Worm (Caenorhabditis elegans) whole organism, late embryonic: ENCODE data around the gene nhr-184.

Experiments
- ama-1 ChIP-seq: fragments of 150-350 bp; optimal IDR thresholded peaks from 2 replicates; lab custom pipeline; 2014
- dmd-4 ChIP-seq: sonication (generic microtip); optimal IDR thresholded peaks from 2 replicates; lab custom pipeline; 2016; ENCODE audit warnings: borderline replicate concordance, missing genetic modification characterization, missing compliant biosample characterization
- elt-2 ChIP-seq: sonication (generic microtip); optimal IDR thresholded peaks from 2 replicates; lab custom pipeline; 2016; ENCODE audit warnings: missing genetic modification reagents, missing genetic modification characterization, missing compliant biosample characterization
- ets-4 ChIP-seq: sonication (generic microtip); optimal IDR thresholded peaks from 2 replicates; lab custom pipeline; 2016; ENCODE audit warnings: missing genetic modification characterization, missing compliant biosample characterization
- nhr-11 ChIP-seq: fragments of 150-350 bp; optimal IDR thresholded peaks from 2 replicates; lab custom pipeline; 2014; ENCODE audit warnings: missing biosample characterization, missing genetic modification characterization
- pat-9 ChIP-seq: fragments of 200-800 bp; sonication (Bioruptor generic); optimal IDR thresholded peaks from 2 replicates; lab custom pipeline; 2018; ENCODE audit warnings: mild to moderate bottlenecking, missing genetic modification characterization, moderate library complexity, missing compliant biosample characterization
- unc-55 ChIP-seq: sonication (generic microtip); optimal IDR thresholded peaks from 2 replicates; lab custom pipeline; 2017; ENCODE audit warnings: missing biosample characterization, missing genetic modification reagents, missing genetic modification characterization

DNA sequence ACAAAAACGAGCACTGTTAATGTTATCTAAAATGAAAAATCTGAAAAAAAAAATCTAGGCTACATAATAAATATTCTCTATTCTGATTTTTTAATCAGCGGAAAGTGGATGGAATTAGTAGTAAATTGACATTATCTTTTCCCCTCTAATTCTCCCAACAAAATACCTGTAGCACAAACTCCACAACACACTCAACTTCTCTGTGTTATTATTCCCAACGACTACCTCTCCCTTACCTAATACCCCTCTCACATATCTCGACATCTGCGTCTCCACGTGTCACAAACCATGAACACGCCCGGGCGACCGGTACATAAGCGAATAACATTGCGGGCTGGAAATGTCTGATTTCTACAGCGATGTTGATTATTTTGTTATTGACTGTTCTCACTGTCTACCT, 31.1 kb downstream of the nhr-184 start, which contains the start of gene cyp-33C2:
- TF ChIP-seq ets-4 (tag; lab: Kevin White, UChicago): no peak
- TF ChIP-seq elt-2: no peak
- no peak for TF ChIP-seq pat-9
- TF ChIP-seq nhr-11: no peak
- no peak for TF ChIP-seq ama-1 (lab: Kevin White, UChicago)
- TF ChIP-seq dmd-4 (tag; lab: Kevin White, UChicago): no peak
- no peak for TF ChIP-seq unc-55 (GFP tag; lab: Kevin White, UChicago)
